Worm (Caenorhabditis elegans) whole organism, L3 larva: ENCODE measurements around the gene set-1.

Experiments used
- aly-2 ChIP-seq: fragments of 150-350 bp; optimal IDR thresholded peaks from 2 replicates; lab custom pipeline; 2014; ENCODE audit warnings: missing biosample characterization, missing genetic modification characterization
- egl-5 ChIP-seq: fragments of 150-350 bp; optimal IDR thresholded peaks from 2 replicates; lab custom pipeline; 2017; ENCODE audit warnings: missing biosample characterization, missing genetic modification reagents, missing genetic modification characterization, inconsistent platforms
- jun-1 ChIP-seq: fragments of 150-350 bp; optimal IDR thresholded peaks from 2 replicates; lab custom pipeline; 2014; ENCODE audit warnings: missing biosample characterization, missing genetic modification reagents, missing genetic modification characterization
- lsy-12 ChIP-seq: sonication (generic microtip); optimal IDR thresholded peaks from 2 replicates; lab custom pipeline; 2016; ENCODE audit warnings: mild to moderate bottlenecking, missing genetic modification characterization, missing compliant biosample characterization
- nhr-11 ChIP-seq: fragments of 150-350 bp; optimal IDR thresholded peaks from 2 replicates; lab custom pipeline; 2014; ENCODE audit warnings: missing biosample characterization, missing genetic modification characterization
- nhr-43 ChIP-seq: sonication (generic microtip); optimal IDR thresholded peaks from 2 replicates; lab custom pipeline; 2016; ENCODE audit warnings: mild to moderate bottlenecking, missing genetic modification characterization, missing compliant biosample characterization; ENCODE audit not compliant: poor library complexity, severe bottlenecking
- pha-4 ChIP-seq: fragments of 150-350 bp; optimal IDR thresholded peaks from 2 replicates; lab custom pipeline; 2014; ENCODE audit warnings: missing biosample characterization, missing genetic modification reagents, missing genetic modification characterization
- pqm-1 ChIP-seq: fragments of 150-350 bp; optimal IDR thresholded peaks from 2 replicates; lab custom pipeline; 2017; ENCODE audit warnings: missing biosample characterization, missing genetic modification characterization, inconsistent platforms
- snpc-4 ChIP-seq: fragments of 150-350 bp; optimal IDR thresholded peaks from 2 replicates; lab custom pipeline; 2014; ENCODE audit warnings: missing biosample characterization, missing genetic modification characterization

- TF ChIP-seq egl-5 (tag; lab: Kevin White, UChicago), result no peak
- peak; percentile 32 for TF ChIP-seq snpc-4 (tag; lab: Kevin White, UChicago)
- peak; percentile 9 for TF ChIP-seq jun-1 (tag; lab: Kevin White, UChicago)
- TF ChIP-seq nhr-11 (tag; lab: Kevin White, UChicago), result peak; percentile 40
- TF ChIP-seq nhr-43, result peak; percentile 81
- peak; percentile 60 for TF ChIP-seq pqm-1 (tag; lab: Kevin White, UChicago)
- TF ChIP-seq pha-4, result peak; percentile 56
- peak; percentile 62 for TF ChIP-seq lsy-12 (tag; lab: Kevin White, UChicago)
- TF ChIP-seq aly-2 (tag; lab: Kevin White, UChicago), result no peak
Observed at ce11 chrIII:6447521-6447920, 4.7 kb downstream of the set-1 start.
